Fruit fly (Drosophila melanogaster) whole organism, embryonic: ENCODE data around the gene ry.

ENCODE experiments used
- Ada2b ChIP-seq: fragments of 200-800 bp; sonication (Bioruptor generic); IDR thresholded peaks from 2 replicates; pipeline ENCODE4 v1.3.6; 2022; ENCODE audit warnings: missing biosample characterization, missing genetic modification characterization
- Atf3 ChIP-seq: fragments of 200-800 bp; sonication (Bioruptor generic); optimal IDR thresholded peaks from 3 replicates; lab custom pipeline; 2016; ENCODE audit warnings: missing biosample characterization, missing genetic modification characterization
- Bdp1 ChIP-seq: fragments of 200-800 bp; sonication (Bioruptor generic); optimal IDR thresholded peaks from 3 replicates; lab custom pipeline; 2016; ENCODE audit warnings: missing biosample characterization, missing genetic modification characterization
- CG12104 ChIP-seq: fragments of 200-800 bp; sonication (Bioruptor generic); optimal IDR thresholded peaks from 3 replicates; lab custom pipeline; 2016; ENCODE audit warnings: missing biosample characterization, missing genetic modification characterization
- CG12391 ChIP-seq: fragments of 200-800 bp; sonication (Bioruptor generic); optimal IDR thresholded peaks from 3 replicates; lab custom pipeline; 2018; ENCODE audit warnings: missing biosample characterization, mild to moderate bottlenecking, missing genetic modification characterization, moderate library complexity
- CG13287 ChIP-seq: fragments of 200-800 bp; sonication (Bioruptor generic); IDR thresholded peaks from 2 replicates; pipeline ENCODE4 v1.3.6; 2022; ENCODE audit warnings: missing biosample characterization, missing genetic modification characterization; ENCODE audit not compliant: partially characterized antibody
- CG14014 ChIP-seq: fragments of 200-800 bp; sonication (Bioruptor generic); IDR thresholded peaks from 2 replicates; pipeline ENCODE4 v1.3.6; 2022; ENCODE audit warnings: missing biosample characterization, missing genetic modification characterization
- CG1529 ChIP-seq: fragments of 200-800 bp; sonication (Bioruptor generic); optimal IDR thresholded peaks from 3 replicates; lab custom pipeline; 2018; ENCODE audit warnings: missing biosample characterization, missing genetic modification characterization
- CG15696 ChIP-seq: fragments of 200-800 bp; sonication (Bioruptor generic); optimal IDR thresholded peaks from 2 replicates; lab custom pipeline; 2019; ENCODE audit warnings: missing biosample characterization, mild to moderate bottlenecking, missing genetic modification characterization, moderate library complexity
- CG16779 ChIP-seq: fragments of 200-800 bp; sonication (Bioruptor generic); IDR thresholded peaks from 2 replicates; pipeline ENCODE4 v1.3.6; 2022; ENCODE audit warnings: missing biosample characterization, missing genetic modification characterization
- CG33213 ChIP-seq: fragments of 200-800 bp; sonication (Bioruptor generic); optimal IDR thresholded peaks from 3 replicates; lab custom pipeline; 2016; ENCODE audit warnings: missing biosample characterization, missing genetic modification characterization
- CG34224 ChIP-seq: fragments of 200-800 bp; sonication (Bioruptor generic); IDR thresholded peaks from 3 replicates; pipeline ENCODE4 v1.3.6; 2022; ENCODE audit warnings: missing biosample characterization, missing genetic modification characterization; ENCODE audit not compliant: partially characterized antibody
- CG4328 ChIP-seq: fragments of 200-800 bp; sonication (Bioruptor generic); optimal IDR thresholded peaks from 3 replicates; lab custom pipeline; 2017; ENCODE audit warnings: missing biosample characterization, missing genetic modification reagents, missing genetic modification characterization
- CG4854 ChIP-seq: fragments of 200-800 bp; sonication (Bioruptor generic); optimal IDR thresholded peaks from 2 replicates; lab custom pipeline; 2016; ENCODE audit warnings: missing biosample characterization, missing genetic modification characterization, inconsistent platforms
- CG7745 ChIP-seq: fragments of 200-800 bp; sonication (Bioruptor generic); optimal IDR thresholded peaks from 2 replicates; lab custom pipeline; 2018; ENCODE audit warnings: missing biosample characterization, mild to moderate bottlenecking, missing genetic modification characterization, moderate library complexity
- CG8281 ChIP-seq: fragments of 200-800 bp; sonication (Bioruptor generic); optimal IDR thresholded peaks from 2 replicates; lab custom pipeline; 2018; ENCODE audit warnings: missing biosample characterization, mild to moderate bottlenecking, missing genetic modification characterization, moderate library complexity
- CG8924 ChIP-seq: fragments of 200-800 bp; optimal IDR thresholded peaks from 3 replicates; lab custom pipeline; 2019; ENCODE audit warnings: missing biosample characterization, mild to moderate bottlenecking, missing genetic modification characterization, moderate library complexity
- CG9932 ChIP-seq: fragments of 200-800 bp; sonication (Bioruptor generic); IDR thresholded peaks from 2 replicates; pipeline ENCODE4 v1.3.6; 2022; ENCODE audit warnings: missing biosample characterization, missing genetic modification characterization
- CkIIα-i1 ChIP-seq: fragments of 200-800 bp; sonication (Bioruptor generic); IDR thresholded peaks from 2 replicates; pipeline ENCODE4 v1.3.6; 2022; ENCODE audit warnings: missing biosample characterization, missing genetic modification characterization
- CrebB ChIP-seq: fragments of 200-800 bp; sonication (Bioruptor generic); optimal IDR thresholded peaks from 3 replicates; lab custom pipeline; 2018; ENCODE audit warnings: missing biosample characterization, mild to moderate bottlenecking, missing genetic modification characterization
- Dad ChIP-seq: fragments of 200-800 bp; sonication (Bioruptor generic); optimal IDR thresholded peaks from 3 replicates; lab custom pipeline; 2016; ENCODE audit warnings: missing biosample characterization, missing genetic modification characterization
- Dll ChIP-seq: fragments of 200-800 bp; sonication (Bioruptor generic); IDR thresholded peaks from 4 replicates; pipeline ENCODE4 v1.3.6; 2022; ENCODE audit warnings: missing biosample characterization, missing genetic modification characterization; ENCODE audit not compliant: partially characterized antibody
- GATAe ChIP-seq: fragments of 200-800 bp; sonication (Bioruptor generic); conservative IDR thresholded peaks from 2 replicates; pipeline ENCODE4 v1.3.6; 2022; ENCODE audit warnings: missing biosample characterization, missing genetic modification characterization
- Gug ChIP-seq: fragments of 200-800 bp; sonication (Bioruptor generic); IDR thresholded peaks from 4 replicates; pipeline ENCODE4 v1.3.6; 2022; ENCODE audit warnings: missing biosample characterization, missing genetic modification characterization
- Opbp ChIP-seq: fragments of 200-800 bp; sonication (Bioruptor generic); IDR thresholded peaks from 3 replicates; pipeline ENCODE4 v1.3.6; 2022; ENCODE audit warnings: missing biosample characterization, missing genetic modification characterization; ENCODE audit not compliant: partially characterized antibody
- Optix ChIP-seq: fragments of 200-800 bp; sonication (Bioruptor generic); IDR thresholded peaks from 3 replicates; pipeline ENCODE4 v1.3.6; 2022; ENCODE audit warnings: missing biosample characterization, missing genetic modification characterization
- Sox100B ChIP-seq: fragments of 200-800 bp; sonication (Bioruptor generic); optimal IDR thresholded peaks from 3 replicates; lab custom pipeline; 2018; ENCODE audit warnings: missing biosample characterization, mild to moderate bottlenecking, missing genetic modification characterization
- abd-A ChIP-seq: fragments of 200-800 bp; sonication (Bioruptor generic); optimal IDR thresholded peaks from 3 replicates; lab custom pipeline; 2019; ENCODE audit warnings: missing biosample characterization, mild to moderate bottlenecking, missing genetic modification characterization, moderate library complexity
- ase ChIP-seq: fragments of 200-800 bp; sonication (Bioruptor generic); IDR thresholded peaks from 3 replicates; pipeline ENCODE4 v1.3.6; 2022; ENCODE audit warnings: missing biosample characterization, missing genetic modification characterization
- ci ChIP-seq: fragments of 200-800 bp; sonication (Bioruptor generic); IDR thresholded peaks from 3 replicates; pipeline ENCODE4 v1.3.6; 2022; ENCODE audit warnings: missing biosample characterization, missing genetic modification characterization
- dimm ChIP-seq: fragments of 200-800 bp; sonication (Bioruptor generic); IDR thresholded peaks from 2 replicates; pipeline ENCODE4 v1.3.6; 2022; ENCODE audit warnings: missing biosample characterization, missing genetic modification characterization
- dysf ChIP-seq: fragments of 200-800 bp; sonication (Bioruptor generic); IDR thresholded peaks from 3 replicates; pipeline ENCODE4 v1.3.6; 2022; ENCODE audit warnings: missing biosample characterization, missing genetic modification characterization
- gcm ChIP-seq: fragments of 200-800 bp; sonication (Bioruptor generic); optimal IDR thresholded peaks from 2 replicates; lab custom pipeline; 2019; ENCODE audit warnings: missing biosample characterization, mild to moderate bottlenecking, missing genetic modification characterization, moderate library complexity
- grn ChIP-seq: fragments of 200-800 bp; sonication (Bioruptor generic); optimal IDR thresholded peaks from 3 replicates; lab custom pipeline; 2017; ENCODE audit warnings: missing biosample characterization, missing genetic modification characterization
- ken ChIP-seq: fragments of 200-800 bp; sonication (Bioruptor generic); IDR thresholded peaks from 3 replicates; pipeline ENCODE4 v1.3.6; 2022; ENCODE audit warnings: missing biosample characterization, missing genetic modification characterization
- maf-S ChIP-seq: fragments of 200-800 bp; sonication (Bioruptor generic); optimal IDR thresholded peaks from 2 replicates; lab custom pipeline; 2016; ENCODE audit warnings: missing biosample characterization, missing genetic modification characterization
- nau ChIP-seq: fragments of 200-800 bp; sonication (Bioruptor generic); optimal IDR thresholded peaks from 3 replicates; lab custom pipeline; 2017; ENCODE audit warnings: missing biosample characterization, mild to moderate bottlenecking, missing genetic modification characterization, missing genetic modification reagents
- nmo ChIP-seq: fragments of 200-800 bp; sonication (Bioruptor generic); optimal IDR thresholded peaks from 2 replicates; lab custom pipeline; 2018; ENCODE audit warnings: missing biosample characterization, mild to moderate bottlenecking, missing genetic modification characterization, moderate library complexity
- nom ChIP-seq: fragments of 200-800 bp; sonication (Bioruptor generic); optimal IDR thresholded peaks from 2 replicates; lab custom pipeline; 2017; ENCODE audit warnings: missing biosample characterization, missing genetic modification characterization, mild to moderate bottlenecking, moderate library complexity, missing genetic modification reagents
- rib ChIP-seq: fragments of 200-800 bp; sonication (Bioruptor generic); IDR thresholded peaks from 2 replicates; pipeline ENCODE4 v1.3.6; 2022; ENCODE audit warnings: missing biosample characterization, missing genetic modification characterization
- salm ChIP-seq: fragments of 200-800 bp; sonication (Bioruptor generic); optimal IDR thresholded peaks from 2 replicates; lab custom pipeline; 2018; ENCODE audit warnings: missing biosample characterization, mild to moderate bottlenecking, missing genetic modification characterization
- shn ChIP-seq: fragments of 200-800 bp; sonication (Bioruptor generic); optimal IDR thresholded peaks from 3 replicates; lab custom pipeline; 2016; ENCODE audit warnings: missing biosample characterization, missing genetic modification characterization
- sima ChIP-seq: fragments of 200-800 bp; sonication (Bioruptor generic); optimal IDR thresholded peaks from 2 replicates; lab custom pipeline; 2016; ENCODE audit warnings: missing biosample characterization, missing genetic modification characterization
- slou ChIP-seq: fragments of 200-800 bp; sonication (Bioruptor generic); optimal IDR thresholded peaks from 3 replicates; lab custom pipeline; 2016; ENCODE audit warnings: missing biosample characterization, missing genetic modification characterization
- sna ChIP-seq: fragments of 200-800 bp; sonication (Bioruptor generic); IDR thresholded peaks from 2 replicates; pipeline ENCODE4 v1.3.6; 2022; ENCODE audit warnings: missing biosample characterization, missing genetic modification characterization; ENCODE audit not compliant: partially characterized antibody
- tgo ChIP-seq: fragments of 200-800 bp; sonication (Bioruptor generic); IDR thresholded peaks from 3 replicates; pipeline ENCODE4 v1.3.6; 2022; ENCODE audit warnings: missing biosample characterization, missing genetic modification characterization
- tup ChIP-seq: fragments of 200-800 bp; sonication (Bioruptor generic); optimal IDR thresholded peaks from 2 replicates; lab custom pipeline; 2016; ENCODE audit warnings: missing biosample characterization, mild to moderate bottlenecking, missing genetic modification characterization, moderate library complexity
- tx ChIP-seq: fragments of 200-800 bp; sonication (Bioruptor generic); optimal IDR thresholded peaks from 2 replicates; lab custom pipeline; 2016; ENCODE audit warnings: missing biosample characterization, missing genetic modification characterization
- unc-4 ChIP-seq: fragments of 200-800 bp; sonication (Bioruptor generic); IDR thresholded peaks from 2 replicates; pipeline ENCODE4 v1.3.6; 2022; ENCODE audit warnings: missing biosample characterization, missing genetic modification characterization; ENCODE audit not compliant: partially characterized antibody

Gene ry

dm6 chr3R:13030257-13031173 is 1.8 kb upstream of the ry start, which contains the start of the genes CG46281 and CG46280 (continued):
- TF ChIP-seq ken (GFP tag; lab: Robert Waterston, UW) (no peak), CG13287 (GFP tag; lab: Robert Waterston, UW) (peak; percentile 82), CG4854 (GFP tag; lab: Kevin White, UChicago) (peak; percentile 15), CG12104 (GFP tag; lab: Kevin White, UChicago) (no peak), Dll (GFP tag; lab: Robert Waterston, UW) (peak; percentile 74; the same call in 3 of the 4 replicates), abd-A (tag; lab: Kevin White, UChicago) (no peak), Gug (GFP tag; lab: Robert Waterston, UW) (no peak), sima (GFP tag; lab: Kevin White, UChicago) (no peak), CG9932 (GFP tag; lab: Robert Waterston, UW) (no peak), ase (no peak), Dad (peak; percentile 12), CG33213 (GFP tag; lab: Kevin White, UChicago) (peak; percentile 24), CG16779 (GFP tag; lab: Robert Waterston, UW) (no peak), maf-S (GFP tag; lab: Kevin White, UChicago) (no peak), Bdp1 (GFP tag; lab: Kevin White, UChicago) (peak; percentile 23), dimm (GFP tag; lab: Robert Waterston, UW) (no peak), Sox100B (no peak), Ada2b (GFP tag; lab: Robert Waterston, UW) (no peak), CG4328 (GFP tag; lab: Kevin White, UChicago) (peak; percentile 22), dysf (GFP tag; lab: Robert Waterston, UW) (no peak), CG34224 (GFP tag; lab: Robert Waterston, UW) (peak; percentile 58; the same call in 2 of the 3 replicates), grn (GFP tag; lab: Kevin White, UChicago) (no peak), CrebB (no peak), CG15696 (tag; lab: Kevin White, UChicago) (no peak), Atf3 (GFP tag; lab: Kevin White, UChicago) (no peak), nmo (GFP tag; lab: Kevin White, UChicago) (no peak), Optix (no peak), CG8281 (tag; lab: Kevin White, UChicago) (no peak), CG7745 (tag; lab: Kevin White, UChicago) (no peak), CkIIα-i1 (GFP tag; lab: Robert Waterston, UW) (no peak), CG12391 (tag; lab: Kevin White, UChicago) (no peak), shn (GFP tag; lab: Kevin White, UChicago) (peak; percentile 12), unc-4 (GFP tag; lab: Robert Waterston, UW) (peak; percentile 64), tx (GFP tag; lab: Kevin White, UChicago) (no peak), nom (GFP tag; lab: Kevin White, UChicago) (no peak), tup (GFP tag; lab: Kevin White, UChicago) (no peak), tgo (GFP tag; lab: Robert Waterston, UW) (no peak), nau (no peak), CG1529 (GFP tag; lab: Kevin White, UChicago) (no peak), CG8924 (tag; lab: Kevin White, UChicago) (no peak), gcm (GFP tag; lab: Kevin White, UChicago) (no peak), CG14014 (GFP tag; lab: Robert Waterston, UW) (no peak), GATAe (GFP tag; lab: Robert Waterston, UW) (no peak), Opbp (GFP tag; lab: Robert Waterston, UW) (peak; percentile 61; the same call in 1 of the 3 replicates), sna (0 out of 2 replicates have a peak, but pooled peaks have one; percentile 53), ci (GFP tag; lab: Robert Waterston, UW) (no peak), salm (tag; lab: Kevin White, UChicago) (no peak), slou (GFP tag; lab: Kevin White, UChicago) (no peak), rib (GFP tag; lab: Robert Waterston, UW) (no peak)
